Fruit fly (Drosophila melanogaster) whole organism, embryonic: ENCODE data around the gene mthl12.

ENCODE experiments used
- CG10979 ChIP-seq: fragments of 200-800 bp; sonication (Bioruptor generic); optimal IDR thresholded peaks from 2 replicates; lab custom pipeline; 2018; ENCODE audit warnings: missing biosample characterization, mild to moderate bottlenecking, missing genetic modification characterization, moderate library complexity
- CG11093 ChIP-seq: fragments of 200-800 bp; sonication (Bioruptor generic); IDR thresholded peaks from 3 replicates; pipeline ENCODE4 v1.3.6; 2022; ENCODE audit warnings: missing biosample characterization, missing genetic modification characterization
- CG11247 ChIP-seq: fragments of 200-800 bp; sonication (Bioruptor generic); IDR thresholded peaks from 2 replicates; pipeline ENCODE4 v1.3.6; 2022; ENCODE audit warnings: missing biosample characterization, missing genetic modification characterization
- CG11695 ChIP-seq: fragments of 200-800 bp; sonication (Bioruptor generic); IDR thresholded peaks from 3 replicates; pipeline ENCODE4 v1.3.6; 2022; ENCODE audit warnings: missing biosample characterization, missing genetic modification characterization
- CG12219 ChIP-seq: fragments of 200-800 bp; sonication (Bioruptor generic); optimal IDR thresholded peaks from 3 replicates; lab custom pipeline; 2018; ENCODE audit warnings: missing biosample characterization, mild to moderate bottlenecking, missing genetic modification characterization
- CG14860 ChIP-seq: fragments of 200-800 bp; sonication (Bioruptor generic); IDR thresholded peaks from 3 replicates; pipeline ENCODE4 v1.3.6; 2022; ENCODE audit warnings: missing biosample characterization, missing genetic modification characterization; ENCODE audit not compliant: partially characterized antibody
- CG16813 ChIP-seq: fragments of 200-800 bp; sonication (Bioruptor generic); IDR thresholded peaks from 3 replicates; pipeline ENCODE4 v1.3.6; 2022; ENCODE audit warnings: missing biosample characterization, missing genetic modification characterization; ENCODE audit not compliant: partially characterized antibody
- CG17186 ChIP-seq: fragments of 200-800 bp; sonication (Bioruptor generic); optimal IDR thresholded peaks from 3 replicates; lab custom pipeline; 2017; ENCODE audit warnings: missing biosample characterization, missing genetic modification reagents, missing genetic modification characterization
- CG17359 ChIP-seq: fragments of 200-800 bp; sonication (Bioruptor generic); optimal IDR thresholded peaks from 3 replicates; lab custom pipeline; 2018; ENCODE audit warnings: missing biosample characterization, mild to moderate bottlenecking, missing genetic modification characterization, moderate library complexity
- CG18011 ChIP-seq: fragments of 200-800 bp; sonication (Bioruptor generic); optimal IDR thresholded peaks from 2 replicates; lab custom pipeline; 2017; ENCODE audit warnings: missing biosample characterization, missing genetic modification characterization, mild to moderate bottlenecking, moderate library complexity, missing genotype
- CG18476 ChIP-seq: fragments of 200-800 bp; sonication (Bioruptor generic); optimal IDR thresholded peaks from 2 replicates; lab custom pipeline; 2016; ENCODE audit warnings: missing biosample characterization, mild to moderate bottlenecking, missing genetic modification characterization
- CG18764 ChIP-seq: fragments of 200-800 bp; sonication (Bioruptor generic); optimal IDR thresholded peaks from 3 replicates; lab custom pipeline; 2016; ENCODE audit warnings: missing biosample characterization, missing genetic modification characterization
- CG2712 ChIP-seq: fragments of 200-800 bp; optimal IDR thresholded peaks from 3 replicates; lab custom pipeline; 2019; ENCODE audit warnings: missing biosample characterization, mild to moderate bottlenecking, missing genetic modification characterization, moderate library complexity
- CG3726 ChIP-seq: fragments of 200-800 bp; sonication (Bioruptor generic); IDR thresholded peaks from 3 replicates; pipeline ENCODE4, ENCODE4 v1.3.6; 2022; ENCODE audit warnings: missing biosample characterization, missing genetic modification characterization
- CG4820 ChIP-seq: fragments of 200-800 bp; sonication (Bioruptor generic); optimal IDR thresholded peaks from 3 replicates; lab custom pipeline; 2016; ENCODE audit warnings: missing biosample characterization, missing genetic modification characterization
- CG6689 ChIP-seq: fragments of 200-800 bp; sonication (Bioruptor generic); IDR thresholded peaks from 2 replicates; pipeline ENCODE4 v1.3.6; 2022; ENCODE audit warnings: missing biosample characterization, missing genetic modification characterization
- CG7928 ChIP-seq: fragments of 200-800 bp; sonication (Bioruptor generic); optimal IDR thresholded peaks from 2 replicates; lab custom pipeline; 2017; ENCODE audit warnings: missing biosample characterization, mild to moderate bottlenecking, missing genetic modification characterization
- CG7963 ChIP-seq: fragments of 200-800 bp; sonication (Bioruptor generic); IDR thresholded peaks from 3 replicates; pipeline ENCODE4 v1.3.6; 2022; ENCODE audit warnings: missing biosample characterization, missing genetic modification characterization; ENCODE audit not compliant: partially characterized antibody
- CG8924 ChIP-seq: fragments of 200-800 bp; optimal IDR thresholded peaks from 3 replicates; lab custom pipeline; 2019; ENCODE audit warnings: missing biosample characterization, mild to moderate bottlenecking, missing genetic modification characterization, moderate library complexity
- Camta ChIP-seq: fragments of 200-800 bp; sonication (Bioruptor generic); optimal IDR thresholded peaks from 2 replicates; lab custom pipeline; 2016; ENCODE audit warnings: missing biosample characterization, missing genetic modification characterization
- Dad ChIP-seq: fragments of 200-800 bp; sonication (Bioruptor generic); optimal IDR thresholded peaks from 3 replicates; lab custom pipeline; 2016; ENCODE audit warnings: missing biosample characterization, missing genetic modification characterization
- Dbx ChIP-seq: fragments of 200-800 bp; sonication (Bioruptor generic); IDR thresholded peaks from 3 replicates; pipeline ENCODE4 v1.3.6; 2022; ENCODE audit warnings: missing biosample characterization, missing genetic modification characterization
- Dfd ChIP-seq, 2 experiments: fragments of >200 bp; optimal IDR thresholded peaks; 2 replicates each; lab custom pipeline; 2017; ENCODE audit warnings: missing biosample characterization in 2 of 2, missing genetic modification characterization in 2 of 2
- Dip2 ChIP-seq: fragments of 200-800 bp; sonication (Bioruptor generic); IDR thresholded peaks from 2 replicates; pipeline ENCODE4 v1.3.6; 2022; ENCODE audit warnings: missing biosample characterization, missing genetic modification characterization
- Ets97D ChIP-seq: fragments of 200-800 bp; sonication (Bioruptor generic); optimal IDR thresholded peaks from 3 replicates; lab custom pipeline; 2016; ENCODE audit warnings: missing biosample characterization, missing genetic modification characterization
- GATAe ChIP-seq: fragments of 200-800 bp; sonication (Bioruptor generic); conservative IDR thresholded peaks from 2 replicates; pipeline ENCODE4 v1.3.6; 2022; ENCODE audit warnings: missing biosample characterization, missing genetic modification characterization
- MTF-1 ChIP-seq: fragments of 200-800 bp; sonication (Bioruptor generic); optimal IDR thresholded peaks from 2 replicates; lab custom pipeline; 2018; ENCODE audit warnings: missing biosample characterization, mild to moderate bottlenecking, missing genetic modification characterization, borderline replicate concordance
- Mes4 ChIP-seq: fragments of 200-800 bp; sonication (Bioruptor generic); optimal IDR thresholded peaks from 2 replicates; lab custom pipeline; 2016; ENCODE audit warnings: missing biosample characterization, missing genetic modification characterization
- Myb ChIP-seq: fragments of 200-800 bp; sonication (Bioruptor generic); optimal IDR thresholded peaks from 2 replicates; lab custom pipeline; 2016; ENCODE audit warnings: missing biosample characterization, missing genetic modification characterization
- NC2β ChIP-seq: fragments of 200-800 bp; sonication (Bioruptor generic); optimal IDR thresholded peaks from 2 replicates; lab custom pipeline; 2016; ENCODE audit warnings: missing biosample characterization, missing genetic modification characterization
- Oaz ChIP-seq: fragments of 200-800 bp; sonication (Bioruptor generic); IDR thresholded peaks from 2 replicates; pipeline ENCODE4 v1.3.6; 2022; ENCODE audit warnings: missing biosample characterization, missing genetic modification characterization
- Trl ChIP-seq, 3 experiments: fragments of >200 bp in 2 of 3; fragments of 200-800 bp in 1 of 3; sonication (Bioruptor generic) in 1 of 3; optimal IDR thresholded peaks; 2 replicates in 1 of 3; 3 replicates in 2 of 3; lab custom pipeline; 2016 to 2017; ENCODE audit warnings: missing biosample characterization in 1 of 3, missing genetic modification characterization in 1 of 3
- btn ChIP-seq: fragments of 200-800 bp; sonication (Bioruptor generic); optimal IDR thresholded peaks from 2 replicates; lab custom pipeline; 2016; ENCODE audit warnings: missing biosample characterization, missing genetic modification characterization
- chn ChIP-seq: fragments of 200-800 bp; sonication (Bioruptor generic); optimal IDR thresholded peaks from 2 replicates; lab custom pipeline; 2016; ENCODE audit warnings: missing biosample characterization, missing genetic modification characterization
- crol ChIP-seq: fragments of 200-800 bp; sonication (Bioruptor generic); IDR thresholded peaks from 2 replicates; pipeline ENCODE4 v1.3.6; 2022; ENCODE audit warnings: missing biosample characterization, missing genetic modification characterization
- dmrt11E ChIP-seq: fragments of 200-800 bp; sonication (Bioruptor generic); optimal IDR thresholded peaks from 3 replicates; lab custom pipeline; 2018; ENCODE audit warnings: missing biosample characterization, mild to moderate bottlenecking, missing genetic modification characterization, moderate library complexity
- dpn ChIP-seq, 2 experiments: fragments of 200-800 bp; sonication (Bioruptor generic); optimal IDR thresholded peaks; 3 replicates each; lab custom pipeline; 2016; ENCODE audit warnings: missing biosample characterization in 2 of 2, missing genetic modification characterization in 2 of 2
- ems ChIP-seq: fragments of 200-800 bp; sonication (Bioruptor generic); optimal IDR thresholded peaks from 3 replicates; lab custom pipeline; 2016; ENCODE audit warnings: missing biosample characterization, missing genetic modification characterization
- hb ChIP-seq: fragments of 200-800 bp; sonication (Bioruptor generic); IDR thresholded peaks from 3 replicates; pipeline ENCODE4 v1.3.6; 2022; ENCODE audit warnings: missing biosample characterization, missing genetic modification characterization; ENCODE audit not compliant: partially characterized antibody
- ind ChIP-seq: fragments of 200-800 bp; sonication (Bioruptor generic); optimal IDR thresholded peaks from 3 replicates; lab custom pipeline; 2016; ENCODE audit warnings: missing biosample characterization, missing genetic modification characterization
- mld ChIP-seq: fragments of 200-800 bp; sonication (Bioruptor generic); IDR thresholded peaks from 3 replicates; pipeline ENCODE4 v1.3.6; 2022; ENCODE audit warnings: missing biosample characterization, missing genetic modification characterization; ENCODE audit not compliant: partially characterized antibody
- pnt ChIP-seq: fragments of 200-800 bp; sonication (Bioruptor generic); optimal IDR thresholded peaks from 3 replicates; lab custom pipeline; 2016; ENCODE audit warnings: missing biosample characterization, missing genetic modification characterization
- run ChIP-seq: fragments of 200-800 bp; sonication (Bioruptor generic); optimal IDR thresholded peaks from 3 replicates; lab custom pipeline; 2018; ENCODE audit warnings: missing biosample characterization, mild to moderate bottlenecking, missing genetic modification characterization
- sc ChIP-seq, 3 experiments: fragments of >200 bp in 2 of 3; fragments of 200-800 bp in 1 of 3; sonication (Bioruptor generic) in 1 of 3; optimal IDR thresholded peaks; 2 replicates in 2 of 3; 3 replicates in 1 of 3; lab custom pipeline; 2017; ENCODE audit warnings: mild to moderate bottlenecking in 1 of 3, missing biosample characterization in 1 of 3, missing genetic modification characterization in 1 of 3, missing genetic modification reagents in 1 of 3
- schlank ChIP-seq: fragments of 200-800 bp; sonication (Bioruptor generic); optimal IDR thresholded peaks from 2 replicates; lab custom pipeline; 2018; ENCODE audit warnings: missing biosample characterization, mild to moderate bottlenecking, missing genetic modification characterization
- tup ChIP-seq: fragments of 200-800 bp; sonication (Bioruptor generic); optimal IDR thresholded peaks from 2 replicates; lab custom pipeline; 2016; ENCODE audit warnings: missing biosample characterization, mild to moderate bottlenecking, missing genetic modification characterization, moderate library complexity
- zfh1 ChIP-seq: fragments of 200-800 bp; sonication (Bioruptor generic); IDR thresholded peaks from 3 replicates; pipeline ENCODE4 v1.3.6; 2022; ENCODE audit warnings: missing biosample characterization, missing genetic modification characterization

mthl12 gene

DNA sequence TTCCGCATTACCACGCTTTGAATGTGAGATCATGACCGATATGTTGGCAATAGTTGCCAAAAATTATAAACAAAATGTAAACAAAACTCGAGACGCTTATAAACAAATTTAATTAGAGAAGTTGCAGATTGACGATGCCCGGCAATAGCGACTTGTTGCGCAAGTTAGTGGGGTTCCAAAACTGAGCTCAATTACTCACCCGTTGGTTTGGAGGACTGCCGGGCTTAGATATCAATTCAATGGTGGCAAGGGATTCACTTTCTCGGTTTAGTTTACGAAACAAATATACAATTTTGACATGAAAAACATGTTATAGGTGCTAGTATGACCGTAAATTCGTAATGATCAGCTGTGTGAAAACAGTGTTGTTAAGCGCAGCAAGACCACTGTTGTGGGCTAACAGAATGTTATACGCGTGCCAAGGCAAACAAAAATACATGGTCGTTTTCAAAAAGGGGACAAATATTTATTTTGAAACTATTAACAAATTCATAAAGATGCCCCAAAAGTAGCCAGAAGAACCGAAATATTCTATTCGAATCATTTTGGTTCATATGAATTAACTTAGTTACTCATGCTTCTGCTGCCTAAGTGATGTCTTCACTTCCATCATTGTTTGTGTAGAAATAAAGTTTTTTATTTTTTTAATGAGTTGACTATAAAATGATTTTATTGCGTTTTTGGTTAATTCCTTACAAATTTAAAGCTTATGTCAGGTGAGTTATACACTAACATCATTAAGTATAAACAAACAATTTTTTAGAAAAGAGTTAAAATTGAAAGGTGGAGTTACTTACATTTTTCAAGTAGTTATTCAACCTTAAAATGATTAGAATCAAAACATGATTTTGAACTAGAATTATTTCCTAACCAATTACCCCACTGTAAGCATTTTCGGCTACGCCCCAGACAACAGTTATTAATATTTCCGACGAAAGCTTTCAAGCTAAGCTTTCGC is 13.4 kb downstream of the mthl12 start, which contains the start of gene Elp6 (continued):
- TF ChIP-seq hb, result no peak
- TF ChIP-seq btn (GFP tag; lab: Kevin White, UChicago), result peak; percentile 16
- TF ChIP-seq schlank, result no peak
- TF ChIP-seq Myb, result peak; percentile 29
- TF ChIP-seq CG4820 (GFP tag; lab: Kevin White, UChicago), result peak; percentile 53
- no peak for TF ChIP-seq sc (optimal IDR thresholded peaks at IDR 0.05; lab: Kevin White, UChicago)
- TF ChIP-seq sc (GFP tag; optimal IDR thresholded peaks at IDR 0.05; lab: Kevin White, UChicago), result peak; percentile 43
- TF ChIP-seq Mes4 (GFP tag; lab: Kevin White, UChicago), result no peak
- TF ChIP-seq tup (GFP tag; lab: Kevin White, UChicago), result no peak
- TF ChIP-seq chn, result peak; percentile 69
- no peak for TF ChIP-seq CG17186 (GFP tag; lab: Kevin White, UChicago)
- TF ChIP-seq run (tag; lab: Kevin White, UChicago), result no peak
- no peak for TF ChIP-seq MTF-1
- no peak for TF ChIP-seq CG14860
- peak; percentile 21 for TF ChIP-seq Ets97D
- peak; percentile 52 for TF ChIP-seq Camta (GFP tag; lab: Kevin White, UChicago)
- peak; percentile 27; the same call in 1 of the 3 replicates for TF ChIP-seq zfh1 (GFP tag; lab: Robert Waterston, UW)
- peak; percentile 19 for TF ChIP-seq CG12219 (GFP tag; lab: Kevin White, UChicago)
- peak; percentile 47 for TF ChIP-seq CG2712 (tag; lab: Kevin White, UChicago)
- no peak for TF ChIP-seq mld (GFP tag; lab: Robert Waterston, UW)
- no peak for TF ChIP-seq NC2β (GFP tag; lab: Kevin White, UChicago)
- TF ChIP-seq ind (GFP tag; lab: Kevin White, UChicago), result peak; percentile 68
- no peak for TF ChIP-seq CG16813 (GFP tag; lab: Robert Waterston, UW)
- TF ChIP-seq Trl (optimal IDR thresholded peaks at IDR 0.05; lab: Kevin White, UChicago), result no peak
- peak; percentile 53 for TF ChIP-seq Trl (GFP tag; optimal IDR thresholded peaks at IDR 0.05; lab: Kevin White, UChicago)
- TF ChIP-seq Dbx, result peak; percentile 53; the same call in 2 of the 3 replicates
- TF ChIP-seq CG6689 (GFP tag; lab: Robert Waterston, UW), result no peak
- no peak for TF ChIP-seq CG3726 (GFP tag; lab: Robert Waterston, UW)
- TF ChIP-seq dpn (GFP tag; optimal IDR thresholded peaks at IDR 0.05; lab: Kevin White, UChicago), result peak; percentile 42 to 72
- TF ChIP-seq CG18011 (GFP tag; lab: Kevin White, UChicago), result peak; percentile 10
- no peak for TF ChIP-seq CG7963 (GFP tag; lab: Robert Waterston, UW)
- TF ChIP-seq Dad, result no peak
- no peak for TF ChIP-seq GATAe (GFP tag; lab: Robert Waterston, UW)
- TF ChIP-seq CG8924 (tag; lab: Kevin White, UChicago), result peak; percentile 43
- peak; percentile 46 for TF ChIP-seq CG7928
- 0 out of 2 replicates have a peak, but pooled peaks have one; percentile 6 for TF ChIP-seq Dip2 (GFP tag; lab: Robert Waterston, UW)
- TF ChIP-seq CG11247 (GFP tag; lab: Robert Waterston, UW), result peak; percentile 55
- TF ChIP-seq Oaz (GFP tag; lab: Robert Waterston, UW), result no peak
- TF ChIP-seq Dfd (GFP tag; optimal IDR thresholded peaks at IDR 0.05; lab: Kevin White, UChicago), result no peak
- TF ChIP-seq CG11093 (GFP tag; lab: Robert Waterston, UW), result 0 out of 3 replicates have a peak, but pooled peaks have one; percentile 31
- peak; percentile 57 for TF ChIP-seq CG17359 (tag; lab: Kevin White, UChicago)
- no peak for TF ChIP-seq crol
- no peak for TF ChIP-seq dmrt11E
- peak; percentile 75 for TF ChIP-seq CG18476 (GFP tag; lab: Kevin White, UChicago)
- TF ChIP-seq CG10979, result peak; percentile 48
- peak; percentile 38 for TF ChIP-seq ems
- TF ChIP-seq CG11695 (GFP tag; lab: Robert Waterston, UW), result peak; percentile 37; the same call in 1 of the 3 replicates
- TF ChIP-seq pnt (GFP tag; lab: Kevin White, UChicago), result peak; percentile 9
- peak; percentile 47 for TF ChIP-seq CG18764 (GFP tag; lab: Kevin White, UChicago)
